Worm (Caenorhabditis elegans): ENCODE data around the gene C25F9.10.

C25F9.10 gene

ce11 chrV:19394750-19395149 is 10.8 kb upstream of the C25F9.10 start, which contains the start of gene C25F9.8:
Gene C25F9.8 (plus strand): TSS chrV:19395050.
- no peak for TF ChIP-seq rnt-1 (tag; optimal IDR thresholded peaks at IDR 0.05)

ce11 chrV:19396576-19397313 is 8.8 kb upstream of the C25F9.10 start:
- TF ChIP-seq elt-4 (tag; optimal IDR thresholded peaks at IDR 0.05) (no peak), unc-42 (tag; optimal IDR thresholded peaks at IDR 0.05) (no peak), ceh-24 (tag; optimal IDR thresholded peaks at IDR 0.05) (no peak), tbx-2 (tag; optimal IDR thresholded peaks at IDR 0.05) (no peak), lim-6 (tag; optimal IDR thresholded peaks at IDR 0.05) (no peak), ceh-34 (tag; optimal IDR thresholded peaks at IDR 0.05) (no peak), F13H6.1 (tag; optimal IDR thresholded peaks at IDR 0.05) (no peak), dmd-4 (tag; optimal IDR thresholded peaks at IDR 0.05; ENCODE audit: borderline replicate concordance) (no peak), sox-4 (tag; optimal IDR thresholded peaks at IDR 0.05) (no peak), ceh-2 (tag; optimal IDR thresholded peaks at IDR 0.05) (no peak), unc-86 (tag; optimal IDR thresholded peaks at IDR 0.05) (no peak), ceh-22 (tag; optimal IDR thresholded peaks at IDR 0.05) (no peak), Y22D7AL.16 (tag; optimal IDR thresholded peaks at IDR 0.05) (no peak), ztf-16 (tag; optimal IDR thresholded peaks at IDR 0.05) (no peak), pros-1 (tag; optimal IDR thresholded peaks at IDR 0.05) (no peak)

- TF ChIP-seq hlh-30 (tag; optimal IDR thresholded peaks at IDR 0.05; ENCODE audit: insufficient read depth): no peak
- TF ChIP-seq fax-1 (tag; optimal IDR thresholded peaks at IDR 0.05): no peak
- no peak for TF ChIP-seq ztf-16 (tag; optimal IDR thresholded peaks at IDR 0.05)
- TF ChIP-seq ceh-48 (tag; optimal IDR thresholded peaks at IDR 0.05): no peak
- TF ChIP-seq ttx-3 (tag; optimal IDR thresholded peaks at IDR 0.05): no peak
- TF ChIP-seq fkh-10 (GFP tag; optimal IDR thresholded peaks at IDR 0.05): no peak
- TF ChIP-seq unc-42 (tag; optimal IDR thresholded peaks at IDR 0.05): no peak
- TF ChIP-seq pqm-1 (tag; optimal IDR thresholded peaks at IDR 0.05): no peak
- no peak for TF ChIP-seq lim-6 (tag; optimal IDR thresholded peaks at IDR 0.05)
- TF ChIP-seq nhr-232 (tag; optimal IDR thresholded peaks at IDR 0.05): no peak
- TF ChIP-seq ref-2 (tag; optimal IDR thresholded peaks at IDR 0.05): no peak
- TF ChIP-seq sox-2 (GFP tag; IDR thresholded peaks at IDR 0.05): no peak
- no peak for TF ChIP-seq C38D4.7 (GFP tag; optimal IDR thresholded peaks at IDR 0.05)
- no peak for TF ChIP-seq ama-1 (optimal IDR thresholded peaks at IDR 0.05)
These were observed 7.1 kb upstream of the C25F9.10 start for ce11 chrV:19398396-19398795.

- TF ChIP-seq F13H6.1 (tag; optimal IDR thresholded peaks at IDR 0.05) (no peak), C38D4.7 (GFP tag; optimal IDR thresholded peaks at IDR 0.05) (no peak), ceh-19 (GFP tag; optimal IDR thresholded peaks at IDR 0.05) (no peak), elt-2 (tag; optimal IDR thresholded peaks at IDR 0.05) (no peak), ceh-6 (GFP tag; optimal IDR thresholded peaks at IDR 0.05) (no peak), ztf-16 (tag; optimal IDR thresholded peaks at IDR 0.05) (no peak), ceh-30 (tag; optimal IDR thresholded peaks at IDR 0.05) (no peak), unc-86 (tag; optimal IDR thresholded peaks at IDR 0.05) (no peak)
These were observed 6.6 kb upstream of the C25F9.10 start, which contains the start of gene C25F9.13 for ce11 chrV:19398882-19399281. Gene C25F9.13 (minus strand): TSS chrV:19398982.

ce11 chrV:19400619-19401018 is 4.9 kb upstream of the C25F9.10 start, which contains the start of gene srw-86:
Gene srw-86 (minus strand): TSS chrV:19400719.
- TF ChIP-seq fax-1 (tag; optimal IDR thresholded peaks at IDR 0.05) (no peak), ttx-3 (tag; optimal IDR thresholded peaks at IDR 0.05) (no peak), sox-4 (tag; optimal IDR thresholded peaks at IDR 0.05) (no peak), K02D7.2 (tag; optimal IDR thresholded peaks at IDR 0.05) (no peak), unc-3 (GFP tag; conservative IDR thresholded peaks at IDR 0.05) (no peak), unc-3 (tag; optimal IDR thresholded peaks at IDR 0.05) (no peak), ceh-22 (tag; optimal IDR thresholded peaks at IDR 0.05) (no peak), pax-1 (tag; optimal IDR thresholded peaks at IDR 0.05) (no peak), ceh-2 (tag; optimal IDR thresholded peaks at IDR 0.05) (no peak), dve-1 (tag; optimal IDR thresholded peaks at IDR 0.05) (no peak), lim-6 (tag; optimal IDR thresholded peaks at IDR 0.05) (no peak), K09A11.1 (tag; optimal IDR thresholded peaks at IDR 0.05; ENCODE audit: insufficient read depth) (no peak), fkh-6 (tag; optimal IDR thresholded peaks at IDR 0.05) (no peak), pha-4 (tag; optimal IDR thresholded peaks at IDR 0.05) (no peak), madf-2 (tag; optimal IDR thresholded peaks at IDR 0.05) (no peak)
